Worm (Caenorhabditis elegans) whole organism, mixed stage, embryonic: ENCODE results near the gene F54D10.5.

Experiments used
- elt-3 ChIP-seq: fragments of 150-350 bp; optimal IDR thresholded peaks from 2 replicates; lab custom pipeline; 2014; ENCODE audit warnings: missing biosample characterization, missing genetic modification characterization
- lin-13 ChIP-seq: fragments of 150-350 bp; optimal IDR thresholded peaks from 2 replicates; lab custom pipeline; 2014; ENCODE audit warnings: missing biosample characterization, missing genetic modification characterization
- mep-1 ChIP-seq: fragments of 150-350 bp; optimal IDR thresholded peaks from 2 replicates; lab custom pipeline; 2017; ENCODE audit warnings: missing biosample characterization, missing genetic modification reagents, missing genetic modification characterization, inconsistent platforms
- nhr-28 ChIP-seq: fragments of 150-350 bp; optimal IDR thresholded peaks from 2 replicates; lab custom pipeline; 2014; ENCODE audit warnings: missing biosample characterization, missing genetic modification characterization
- nhr-76 ChIP-seq: sonication (generic microtip); optimal IDR thresholded peaks from 2 replicates; lab custom pipeline; 2017; ENCODE audit warnings: missing biosample characterization, missing genetic modification characterization
- sptf-1 ChIP-seq: sonication (generic microtip); optimal IDR thresholded peaks from 2 replicates; lab custom pipeline; 2017; ENCODE audit warnings: mild to moderate bottlenecking, missing genetic modification characterization, moderate library complexity, missing compliant biosample characterization

ce11 chrII:3806964-3807363, 1.0 kb downstream of the F54D10.5 start, which contains the start of gene F54D10.4:
- TF ChIP-seq mep-1 (tag; lab: Kevin White, UChicago) (no peak), nhr-76 (tag; lab: Kevin White, UChicago) (no peak), elt-3 (tag; lab: Kevin White, UChicago) (no peak), nhr-28 (no peak), lin-13 (tag; lab: Kevin White, UChicago) (no peak), sptf-1 (tag; lab: Kevin White, UChicago) (no peak)
